Fruit fly (Drosophila melanogaster): ENCODE measurements around the gene Pak3.

DNA sequence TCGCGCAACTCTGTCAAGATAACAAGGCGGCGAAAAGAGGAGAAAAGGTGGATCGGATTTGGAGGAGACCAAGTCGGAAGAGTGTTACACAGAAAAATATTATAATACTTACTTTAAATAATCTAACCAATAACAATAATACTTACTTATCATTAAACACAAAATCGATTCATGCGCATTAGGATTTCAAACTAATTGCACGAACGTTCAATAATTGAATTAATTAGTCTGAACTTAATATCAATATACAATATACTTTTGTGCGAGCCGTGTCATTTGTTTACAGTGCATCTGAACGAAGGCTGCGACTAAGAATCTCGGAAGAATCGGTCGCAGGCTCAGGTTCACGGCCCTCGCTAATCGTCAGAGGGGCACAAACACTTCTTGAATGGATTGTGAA, 58.2 kb downstream of the Pak3 start:
- TF ChIP-seq psq (optimal IDR thresholded peaks at IDR 0.05) (no peak), usp (GFP tag; optimal IDR thresholded peaks at IDR 0.05) (no peak), CG8478 (optimal IDR thresholded peaks at IDR 0.05) (no peak)

Measured in whole organism.